Fruit fly (Drosophila melanogaster): Measurements from ENCODE around the gene CG11841.

The CG11841 gene

dm6 chr3R:29050756-29051155 is at the start of gene CG11841:
TSS of gene CG11841 (plus strand) at chr3R:29051056.
- TF ChIP-seq pad (GFP tag; optimal IDR thresholded peaks at IDR 0.05), result no peak
- TF ChIP-seq cic (GFP tag; optimal IDR thresholded peaks at IDR 0.05), result peak; percentile 15

- TF ChIP-seq CG7045 (GFP tag; optimal IDR thresholded peaks at IDR 0.05) (no peak), bab1 (GFP tag; optimal IDR thresholded peaks at IDR 0.05) (peak; percentile 70)
These were observed 45.8 kb upstream of the CG11841 start for dm6 chr3R:29004884-29005621.

dm6 chr3R:29005622-29006018 is 45.2 kb upstream of the CG11841 start:
- TF ChIP-seq kay (GFP tag; ENCODE audit: borderline replicate concordance) (no peak), tj (GFP tag; optimal IDR thresholded peaks at IDR 0.05) (no peak), Clk (GFP tag; optimal IDR thresholded peaks at IDR 0.05) (no peak), CG7101 (tag; optimal IDR thresholded peaks at IDR 0.05) (no peak), CG11617 (GFP tag; optimal IDR thresholded peaks at IDR 0.05) (no peak), CG14711 (tag; optimal IDR thresholded peaks at IDR 0.05) (no peak), cnc (optimal IDR thresholded peaks at IDR 0.05) (no peak), pad (GFP tag; optimal IDR thresholded peaks at IDR 0.05) (no peak), CG33017 (tag; optimal IDR thresholded peaks at IDR 0.05) (no peak), toe (GFP tag; optimal IDR thresholded peaks at IDR 0.05) (no peak), ovo (GFP tag; optimal IDR thresholded peaks at IDR 0.05) (no peak), cic (GFP tag; optimal IDR thresholded peaks at IDR 0.05) (no peak)

- TF ChIP-seq CG5204 (GFP tag; optimal IDR thresholded peaks at IDR 0.05) (no peak), Clk (GFP tag; optimal IDR thresholded peaks at IDR 0.05) (no peak), Hr96 (GFP tag; optimal IDR thresholded peaks at IDR 0.05) (no peak), CG7101 (tag; optimal IDR thresholded peaks at IDR 0.05) (no peak), toe (GFP tag; optimal IDR thresholded peaks at IDR 0.05) (no peak), pad (GFP tag; optimal IDR thresholded peaks at IDR 0.05) (no peak), Mnt (GFP tag; optimal IDR thresholded peaks at IDR 0.05) (no peak), bab1 (GFP tag; optimal IDR thresholded peaks at IDR 0.05) (no peak)
These were observed 39.7 kb upstream of the CG11841 start for dm6 chr3R:29011144-29011543.

dm6 chr3R:29020366-29020765 is 30.5 kb upstream of the CG11841 start, which contains the start of gene wat:
TSS of gene wat (minus strand) at chr3R:29020406.
- TF ChIP-seq ovo (GFP tag; optimal IDR thresholded peaks at IDR 0.05) (no peak), bab1 (GFP tag; optimal IDR thresholded peaks at IDR 0.05) (no peak), cic (GFP tag; optimal IDR thresholded peaks at IDR 0.05) (no peak), CG7045 (GFP tag; optimal IDR thresholded peaks at IDR 0.05) (no peak), Hr96 (GFP tag; optimal IDR thresholded peaks at IDR 0.05) (no peak), Crg-1 (GFP tag; optimal IDR thresholded peaks at IDR 0.05) (no peak), toe (GFP tag; optimal IDR thresholded peaks at IDR 0.05) (no peak), CG12768 (GFP tag; optimal IDR thresholded peaks at IDR 0.05) (no peak), CG7101 (tag; optimal IDR thresholded peaks at IDR 0.05) (no peak), CG33017 (tag; optimal IDR thresholded peaks at IDR 0.05) (no peak), tj (GFP tag; optimal IDR thresholded peaks at IDR 0.05) (no peak), kay (GFP tag; ENCODE audit: borderline replicate concordance) (no peak), CG11617 (GFP tag; optimal IDR thresholded peaks at IDR 0.05) (no peak), CG1620 (GFP tag; optimal IDR thresholded peaks at IDR 0.05) (no peak), CG14711 (tag; optimal IDR thresholded peaks at IDR 0.05) (no peak), Clk (GFP tag; optimal IDR thresholded peaks at IDR 0.05) (no peak), CG5204 (GFP tag; optimal IDR thresholded peaks at IDR 0.05) (no peak)

dm6 chr3R:29024671-29025070 is 26.2 kb upstream of the CG11841 start, which contains the start of gene CG14518:
TSS of gene CG14518 (plus strand) at chr3R:29024971.
- no peak for TF ChIP-seq kay (GFP tag; ENCODE audit: borderline replicate concordance)
- TF ChIP-seq Mnt (GFP tag; optimal IDR thresholded peaks at IDR 0.05), result no peak
- TF ChIP-seq CG11617 (GFP tag; optimal IDR thresholded peaks at IDR 0.05), result no peak
- TF ChIP-seq Hr96 (GFP tag; optimal IDR thresholded peaks at IDR 0.05), result no peak
- TF ChIP-seq pad (GFP tag; optimal IDR thresholded peaks at IDR 0.05), result no peak
- no peak for TF ChIP-seq cnc (optimal IDR thresholded peaks at IDR 0.05)
- no peak for TF ChIP-seq CG5204 (GFP tag; optimal IDR thresholded peaks at IDR 0.05)
- TF ChIP-seq CG14711 (tag; optimal IDR thresholded peaks at IDR 0.05), result no peak
- TF ChIP-seq CG7101 (tag; optimal IDR thresholded peaks at IDR 0.05), result no peak
- TF ChIP-seq CG12768 (GFP tag; optimal IDR thresholded peaks at IDR 0.05), result no peak
- no peak for TF ChIP-seq Clk (GFP tag; optimal IDR thresholded peaks at IDR 0.05)

dm6 chr3R:29027122-29027521 is 23.7 kb upstream of the CG11841 start, which contains the start of the genes eIF4E6 and CG1951:
TSS of gene eIF4E6 (minus strand) at chr3R:29027174.
TSS of gene CG1951 (plus strand) at chr3R:29027236.
- TF ChIP-seq CG7101 (tag; optimal IDR thresholded peaks at IDR 0.05) (no peak), CG14711 (tag; optimal IDR thresholded peaks at IDR 0.05) (no peak), bab1 (GFP tag; optimal IDR thresholded peaks at IDR 0.05) (peak; percentile 57), CG1620 (GFP tag; optimal IDR thresholded peaks at IDR 0.05) (no peak), Crg-1 (GFP tag; optimal IDR thresholded peaks at IDR 0.05) (no peak), cic (GFP tag; optimal IDR thresholded peaks at IDR 0.05) (no peak)
